Fruit fly (Drosophila melanogaster): ENCODE data around the gene Vps15.

Gene Vps15

DNA sequence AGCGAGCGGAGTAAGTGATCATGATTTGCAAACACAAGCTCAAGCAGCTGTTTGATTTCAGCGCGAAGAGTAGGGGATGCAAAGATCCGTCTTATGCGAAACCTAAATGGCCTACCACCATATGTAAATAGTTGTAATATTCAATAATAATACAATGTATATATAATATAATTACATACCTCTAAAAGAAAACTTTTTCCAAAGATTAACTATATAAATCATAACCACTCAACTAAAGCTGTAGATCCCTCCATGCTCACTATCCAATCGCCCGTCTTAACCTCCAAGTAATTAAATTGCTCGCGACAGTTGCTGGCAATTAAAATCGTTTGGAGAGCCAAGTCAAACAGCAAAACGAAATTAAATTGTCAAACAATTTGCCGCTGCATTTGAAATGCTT, 18.3 kb downstream of the Vps15 start (continued):
- peak; percentile 4 for TF ChIP-seq CG2875 (GFP tag; optimal IDR thresholded peaks at IDR 0.05)
- no peak for TF ChIP-seq gce (GFP tag; IDR thresholded peaks at IDR 0.05)
- peak; percentile 68 for TF ChIP-seq Xbp1 (GFP tag; optimal IDR thresholded peaks at IDR 0.05)
- no peak for TF ChIP-seq Hr39 (optimal IDR thresholded peaks at IDR 0.05)
- no peak for TF ChIP-seq CG42726 (GFP tag; IDR thresholded peaks at IDR 0.05; ENCODE audit: partially characterized antibody)
- TF ChIP-seq Awh (GFP tag; IDR thresholded peaks at IDR 0.05) = peak; percentile 38; the same call in 1 of the 2 replicates
- peak; percentile 83 for TF ChIP-seq Hmr (GFP tag; optimal IDR thresholded peaks at IDR 0.05)
- no peak for TF ChIP-seq ro (GFP tag; IDR thresholded peaks at IDR 0.05)
- TF ChIP-seq luna (GFP tag; optimal IDR thresholded peaks at IDR 0.05) = no peak
- peak; percentile 72 for TF ChIP-seq CG11085 (GFP tag; IDR thresholded peaks at IDR 0.05)
- no peak for TF ChIP-seq sd (tag; optimal IDR thresholded peaks at IDR 0.05)
- TF ChIP-seq bbx (GFP tag; IDR thresholded peaks at IDR 0.05; ENCODE audit: partially characterized antibody) = no peak
- TF ChIP-seq dm (GFP tag; optimal IDR thresholded peaks at IDR 0.05) = no peak
- TF ChIP-seq HLH3B (GFP tag; IDR thresholded peaks at IDR 0.05) = peak; percentile 76
- no peak for TF ChIP-seq emc (GFP tag; optimal IDR thresholded peaks at IDR 0.05)
- TF ChIP-seq fd102C (GFP tag; optimal IDR thresholded peaks at IDR 0.05) = no peak
- TF ChIP-seq dpn (GFP tag; optimal IDR thresholded peaks at IDR 0.05) = peak in 1 of 2 experiments; percentile 75
- TF ChIP-seq D (optimal IDR thresholded peaks at IDR 0.05) = no peak
- TF ChIP-seq D (GFP tag; optimal IDR thresholded peaks at IDR 0.05) = peak; percentile 6
- peak; percentile 65; the same call in 1 of the 2 replicates for TF ChIP-seq vvl (GFP tag; IDR thresholded peaks at IDR 0.05)
- TF ChIP-seq Bdp1 (GFP tag; optimal IDR thresholded peaks at IDR 0.05) = no peak
- TF ChIP-seq lilli (GFP tag; optimal IDR thresholded peaks at IDR 0.05) = peak; percentile 63
- TF ChIP-seq usp (GFP tag; optimal IDR thresholded peaks at IDR 0.05) = no peak
- TF ChIP-seq CG6765 (GFP tag; optimal IDR thresholded peaks at IDR 0.05) = peak; percentile 46
- TF ChIP-seq jigr1 (GFP tag; IDR thresholded peaks at IDR 0.05) = 0 out of 3 replicates have a peak, but pooled peaks have one; percentile 35
- no peak for TF ChIP-seq NC2β (GFP tag; optimal IDR thresholded peaks at IDR 0.05)
- TF ChIP-seq CG17612 (GFP tag; IDR thresholded peaks at IDR 0.05) = peak; percentile 70
- TF ChIP-seq Chrac-16 (GFP tag; optimal IDR thresholded peaks at IDR 0.05) = peak; percentile 70
- TF ChIP-seq Hr78 (GFP tag; optimal IDR thresholded peaks at IDR 0.05) = peak in 1 of 2 experiments; percentile 2
- no peak for TF ChIP-seq Dfd (GFP tag; optimal IDR thresholded peaks at IDR 0.05)
- no peak for TF ChIP-seq HLH4C (GFP tag; IDR thresholded peaks at IDR 0.05; ENCODE audit: partially characterized antibody)
- TF ChIP-seq CG7372 (GFP tag; IDR thresholded peaks at IDR 0.05) = peak; percentile 69
- no peak for TF ChIP-seq slou (GFP tag; optimal IDR thresholded peaks at IDR 0.05)
- TF ChIP-seq CG17802 (tag; optimal IDR thresholded peaks at IDR 0.05) = no peak

DNA sequence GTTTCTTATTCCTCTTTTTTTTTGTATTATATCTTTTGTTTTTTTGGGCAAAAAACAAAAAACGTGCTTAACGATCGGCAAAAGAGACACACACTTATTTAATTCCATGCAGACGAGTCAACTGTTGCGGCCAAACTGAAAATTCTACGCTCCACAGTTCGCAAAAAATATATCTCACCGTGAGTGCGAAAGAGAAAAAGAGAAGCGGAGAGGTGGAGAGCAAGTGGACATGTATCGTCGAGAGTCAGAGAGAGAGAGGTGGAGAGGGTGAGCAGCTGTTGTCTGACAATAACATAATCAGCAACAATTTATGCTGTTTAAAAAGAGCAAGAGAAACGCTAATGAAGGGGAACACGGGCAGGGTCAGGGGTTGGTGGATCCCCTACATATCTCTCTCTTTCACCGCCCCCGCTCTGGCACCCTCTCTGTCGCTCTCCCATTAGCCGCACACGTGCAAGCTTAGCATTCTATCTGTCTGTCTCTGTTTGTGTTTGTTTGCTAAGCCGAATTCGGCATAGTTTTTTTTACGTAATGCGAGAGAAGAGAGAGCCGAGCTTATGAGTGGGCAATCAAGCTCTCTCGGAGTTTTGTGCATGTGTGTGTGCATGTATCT, 18.9 kb downstream of the Vps15 start:
- TF ChIP-seq twi (tag; optimal IDR thresholded peaks at IDR 0.05) = no peak
- no peak for TF ChIP-seq CG18262 (tag; optimal IDR thresholded peaks at IDR 0.05)
- no peak for TF ChIP-seq CG30431 (GFP tag; optimal IDR thresholded peaks at IDR 0.05)
- TF ChIP-seq CG2712 (tag; optimal IDR thresholded peaks at IDR 0.05) = no peak
- peak; percentile 19 for TF ChIP-seq shn (GFP tag; optimal IDR thresholded peaks at IDR 0.05)
- no peak for TF ChIP-seq D (optimal IDR thresholded peaks at IDR 0.05)
- no peak for TF ChIP-seq D (GFP tag; optimal IDR thresholded peaks at IDR 0.05)
- TF ChIP-seq Stat92E (GFP tag; optimal IDR thresholded peaks at IDR 0.05) = no peak
- no peak for TF ChIP-seq gcm2 (GFP tag; optimal IDR thresholded peaks at IDR 0.05)
- TF ChIP-seq Lhr (GFP tag; optimal IDR thresholded peaks at IDR 0.05) = no peak
- no peak for TF ChIP-seq br (optimal IDR thresholded peaks at IDR 0.05)
- TF ChIP-seq dpn (GFP tag; optimal IDR thresholded peaks at IDR 0.05) = no peak
- no peak for TF ChIP-seq dati (GFP tag; IDR thresholded peaks at IDR 0.05)
- TF ChIP-seq tap (tag; optimal IDR thresholded peaks at IDR 0.05) = no peak
- TF ChIP-seq CG11504 (tag; optimal IDR thresholded peaks at IDR 0.05) = no peak
- peak; percentile 76 for TF ChIP-seq mirr (GFP tag; optimal IDR thresholded peaks at IDR 0.05)
- TF ChIP-seq Doc3 (GFP tag; IDR thresholded peaks at IDR 0.05; ENCODE audit: partially characterized antibody) = peak; percentile 41; the same call in 1 of the 3 replicates
- peak; percentile 60 for TF ChIP-seq sens (GFP tag)
- no peak for TF ChIP-seq YL-1 (GFP tag; optimal IDR thresholded peaks at IDR 0.05)
- no peak for TF ChIP-seq Sin3A (optimal IDR thresholded peaks at IDR 0.05)
- no peak; the same call in 2 of the 3 replicates for TF ChIP-seq zen2 (GFP tag; IDR thresholded peaks at IDR 0.05; ENCODE audit: partially characterized antibody)

Measured in whole organism, embryonic.